Worm (Caenorhabditis elegans): ENCODE data around the gene F40F12.3.

The F40F12.3 gene

DNA sequence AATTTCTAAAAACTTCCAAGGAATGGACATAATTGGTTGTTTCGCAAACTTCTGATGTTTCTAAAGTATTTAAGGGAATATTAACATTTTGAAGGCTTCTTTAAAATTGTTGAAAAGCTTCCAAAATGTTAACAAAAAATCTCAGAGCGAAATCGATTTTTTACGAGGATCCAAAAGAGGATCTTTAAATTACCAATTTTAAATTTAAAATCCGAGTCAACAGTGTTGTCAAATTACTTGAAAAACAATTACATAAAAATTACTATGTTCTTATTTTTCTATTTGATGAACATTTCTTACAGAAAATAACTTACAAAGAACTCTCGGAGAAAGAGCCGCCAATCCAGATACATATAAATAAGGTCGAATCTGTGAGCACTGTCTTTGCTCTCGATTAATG lies 43.7 kb downstream of the F40F12.3 start, which contains the start of gene ZK757.10:
ZK757.10 (plus strand) TSS at position 301 of the 400 bp plus-strand sequence.
- TF ChIP-seq scrt-1 (GFP tag; IDR thresholded peaks at IDR 0.05) (no peak), hmg-4 (GFP tag; optimal IDR thresholded peaks at IDR 0.05) (no peak), tbx-37 (GFP tag; conservative IDR thresholded peaks at IDR 0.05) (no peak), ceh-36 (tag; optimal IDR thresholded peaks at IDR 0.05) (no peak), B0310.2 (tag; optimal IDR thresholded peaks at IDR 0.05) (no peak), aly-1 (tag; optimal IDR thresholded peaks at IDR 0.05) (no peak), sea-1 (GFP tag; conservative IDR thresholded peaks at IDR 0.05) (no peak), F13C5.2 (tag; optimal IDR thresholded peaks at IDR 0.05) (no peak), hmbx-1 (tag; optimal IDR thresholded peaks at IDR 0.05) (no peak), ama-1 (optimal IDR thresholded peaks at IDR 0.05) (no peak), tra-4 (tag; optimal IDR thresholded peaks at IDR 0.05) (no peak), tbx-11 (GFP tag; IDR thresholded peaks at IDR 0.05) (no peak), hnd-1 (tag; optimal IDR thresholded peaks at IDR 0.05) (no peak), flt-1 (GFP tag; IDR thresholded peaks at IDR 0.05) (no peak), ceh-13 (GFP tag; optimal IDR thresholded peaks at IDR 0.05) (no peak)

ce11 chrIII:9874515-9874914 lies 46.1 kb downstream of the F40F12.3 start:
- TF ChIP-seq sea-1 (GFP tag; conservative IDR thresholded peaks at IDR 0.05), result no peak
- TF ChIP-seq pes-1 (GFP tag; IDR thresholded peaks at IDR 0.05), result no peak
- no peak for TF ChIP-seq scrt-1 (GFP tag; IDR thresholded peaks at IDR 0.05)
- TF ChIP-seq tbx-37 (GFP tag; conservative IDR thresholded peaks at IDR 0.05), result no peak
- no peak for TF ChIP-seq flt-1 (GFP tag; IDR thresholded peaks at IDR 0.05)
- no peak for TF ChIP-seq aly-1 (tag; optimal IDR thresholded peaks at IDR 0.05)

- TF ChIP-seq sea-1 (GFP tag; conservative IDR thresholded peaks at IDR 0.05) (no peak), ets-7 (tag; optimal IDR thresholded peaks at IDR 0.05) (no peak), hnd-1 (tag; optimal IDR thresholded peaks at IDR 0.05) (no peak), B0310.2 (tag; optimal IDR thresholded peaks at IDR 0.05) (no peak), tbx-11 (GFP tag; IDR thresholded peaks at IDR 0.05) (no peak), ceh-13 (GFP tag; optimal IDR thresholded peaks at IDR 0.05) (no peak), hmg-4 (GFP tag; optimal IDR thresholded peaks at IDR 0.05) (no peak), scrt-1 (GFP tag; IDR thresholded peaks at IDR 0.05) (no peak), tra-4 (tag; optimal IDR thresholded peaks at IDR 0.05) (no peak), ama-1 (optimal IDR thresholded peaks at IDR 0.05) (no peak), pes-1 (GFP tag; IDR thresholded peaks at IDR 0.05) (no peak), ceh-36 (tag; optimal IDR thresholded peaks at IDR 0.05) (no peak), F13C5.2 (tag; optimal IDR thresholded peaks at IDR 0.05) (no peak), aly-1 (tag; optimal IDR thresholded peaks at IDR 0.05) (no peak), tbx-37 (GFP tag; conservative IDR thresholded peaks at IDR 0.05) (no peak), hmbx-1 (tag; optimal IDR thresholded peaks at IDR 0.05) (no peak)
These were observed 49.6 kb downstream of the F40F12.3 start, which contains the start of gene ZK757.1 for ce11 chrIII:9871032-9871431. Gene ZK757.1 (minus strand): TSS chrIII:9871132.
